Fruit fly (Drosophila melanogaster): Measurements from ENCODE around the gene CG13465.

CG13465 gene

dm6 chr3L:14960549-14960948 lies 16.4 kb upstream of the CG13465 start:
- no peak for TF ChIP-seq OdsH (GFP tag; optimal IDR thresholded peaks at IDR 0.05)
- TF ChIP-seq N (GFP tag; optimal IDR thresholded peaks at IDR 0.05), result no peak
- no peak for TF ChIP-seq Dfd (GFP tag; optimal IDR thresholded peaks at IDR 0.05)
- no peak for TF ChIP-seq foxo (GFP tag; optimal IDR thresholded peaks at IDR 0.05)
- TF ChIP-seq dl (GFP tag; optimal IDR thresholded peaks at IDR 0.05; ENCODE audit: insufficient read depth in 1 of 2, partially characterized antibody in 2 of 2), result no peak
- no peak for TF ChIP-seq sage (GFP tag; optimal IDR thresholded peaks at IDR 0.05)
- TF ChIP-seq lola (GFP tag; optimal IDR thresholded peaks at IDR 0.05), result no peak
- no peak for TF ChIP-seq rgr (GFP tag; optimal IDR thresholded peaks at IDR 0.05)
- no peak for TF ChIP-seq Abd-B (GFP tag; optimal IDR thresholded peaks at IDR 0.05)
- no peak for TF ChIP-seq fru (GFP tag; optimal IDR thresholded peaks at IDR 0.05)
- no peak for TF ChIP-seq tai (GFP tag; optimal IDR thresholded peaks at IDR 0.05)
- TF ChIP-seq usp (GFP tag; optimal IDR thresholded peaks at IDR 0.05), result no peak
- TF ChIP-seq CG9705 (GFP tag; optimal IDR thresholded peaks at IDR 0.05), result no peak
- no peak for TF ChIP-seq Jra (GFP tag; optimal IDR thresholded peaks at IDR 0.05)

DNA sequence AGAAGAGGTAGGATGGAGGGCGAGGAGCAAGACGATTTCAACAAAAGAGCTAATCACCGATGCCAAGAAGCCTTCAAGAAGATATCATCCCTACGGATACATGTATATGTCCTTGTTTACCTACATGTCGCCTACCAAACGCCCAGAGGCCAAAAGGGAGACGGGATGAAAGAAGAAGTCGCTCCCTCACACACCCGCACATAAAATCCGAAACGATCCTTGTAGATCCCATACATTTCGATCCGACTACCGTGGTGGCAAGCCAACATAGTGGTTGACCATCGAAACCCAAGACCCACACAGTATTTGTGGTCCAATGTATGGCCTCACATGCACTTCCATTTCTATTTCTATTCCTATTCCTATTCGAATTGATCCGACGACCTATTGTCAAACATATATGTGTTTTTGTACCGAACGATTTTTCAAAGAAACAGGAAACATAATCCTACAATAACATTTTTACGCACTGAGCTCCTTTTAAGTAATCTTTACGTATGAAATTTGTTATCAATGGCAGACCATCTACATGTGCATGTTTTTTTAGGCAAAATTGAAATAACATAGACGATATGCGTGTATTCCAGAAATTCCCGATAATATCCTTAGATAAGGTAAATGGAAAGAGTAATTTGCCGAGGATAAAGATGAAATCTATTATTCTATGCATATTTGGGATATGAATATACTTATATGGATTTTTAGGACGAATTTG lies 14.6 kb upstream of the CG13465 start:
- TF ChIP-seq jim (GFP tag; optimal IDR thresholded peaks at IDR 0.05) (no peak), Hr78 (GFP tag; optimal IDR thresholded peaks at IDR 0.05) (no peak)

DNA sequence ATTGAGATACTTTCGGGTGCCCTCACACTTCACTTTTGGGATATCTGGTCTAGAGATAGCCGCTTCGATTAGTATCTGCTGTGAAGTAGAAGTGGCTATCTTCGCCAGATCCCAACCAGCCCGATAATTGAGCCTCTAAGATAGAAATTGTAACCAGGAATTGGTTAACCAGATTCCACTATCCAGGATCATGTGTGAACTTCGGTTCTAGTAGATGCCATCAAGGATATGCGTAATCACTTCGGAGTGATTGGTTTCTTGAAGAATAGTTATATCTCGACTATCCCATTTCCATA lies 12.8 kb upstream of the CG13465 start:
- TF ChIP-seq Vsx2 (GFP tag; optimal IDR thresholded peaks at IDR 0.05; ENCODE audit: partially characterized antibody) (no peak), dl (GFP tag; optimal IDR thresholded peaks at IDR 0.05; ENCODE audit: insufficient read depth in 1 of 2, partially characterized antibody in 2 of 2) (no peak), Sp1 (GFP tag; optimal IDR thresholded peaks at IDR 0.05) (no peak), foxo (GFP tag; optimal IDR thresholded peaks at IDR 0.05) (no peak), usp (GFP tag; optimal IDR thresholded peaks at IDR 0.05) (no peak), Hr78 (GFP tag; optimal IDR thresholded peaks at IDR 0.05) (no peak)

dm6 chr3L:14956288-14957032 lies 12.3 kb upstream of the CG13465 start:
- TF ChIP-seq Abd-B (GFP tag; optimal IDR thresholded peaks at IDR 0.05), result no peak
- TF ChIP-seq GATAd (GFP tag; optimal IDR thresholded peaks at IDR 0.05), result no peak
- no peak for TF ChIP-seq rgr (GFP tag; optimal IDR thresholded peaks at IDR 0.05)
- TF ChIP-seq Dfd (GFP tag; optimal IDR thresholded peaks at IDR 0.05), result no peak
- no peak for TF ChIP-seq CG32264 (GFP tag; optimal IDR thresholded peaks at IDR 0.05)
- TF ChIP-seq Mio (GFP tag; optimal IDR thresholded peaks at IDR 0.05), result no peak
- no peak for TF ChIP-seq Hr83 (GFP tag; optimal IDR thresholded peaks at IDR 0.05; ENCODE audit: poor library complexity, severe bottlenecking)
- TF ChIP-seq dsf (GFP tag; optimal IDR thresholded peaks at IDR 0.05; ENCODE audit: borderline replicate concordance), result no peak
- no peak for TF ChIP-seq sage (GFP tag; optimal IDR thresholded peaks at IDR 0.05)

dm6 chr3L:14952858-14953669 lies 8.9 kb upstream of the CG13465 start:
- TF ChIP-seq foxo (GFP tag; optimal IDR thresholded peaks at IDR 0.05) (no peak), pan (optimal IDR thresholded peaks at IDR 0.05) (no peak), tai (GFP tag; optimal IDR thresholded peaks at IDR 0.05) (no peak), CG9705 (GFP tag; optimal IDR thresholded peaks at IDR 0.05) (no peak), woc (GFP tag; optimal IDR thresholded peaks at IDR 0.05) (no peak)

- TF ChIP-seq fru (GFP tag; optimal IDR thresholded peaks at IDR 0.05) (no peak), Jra (GFP tag; optimal IDR thresholded peaks at IDR 0.05) (no peak), brk (GFP tag; optimal IDR thresholded peaks at IDR 0.05) (no peak), dl (GFP tag; optimal IDR thresholded peaks at IDR 0.05; ENCODE audit: insufficient read depth in 1 of 2, partially characterized antibody in 2 of 2) (no peak), jim (GFP tag; optimal IDR thresholded peaks at IDR 0.05) (no peak), pan (optimal IDR thresholded peaks at IDR 0.05) (no peak), Abd-B (GFP tag; optimal IDR thresholded peaks at IDR 0.05) (no peak)
These were observed 5.8 kb upstream of the CG13465 start for dm6 chr3L:14949943-14950342.

All from whole organism, wandering third instar larva.